Worm (Caenorhabditis elegans): ENCODE measurements around the gene C06E4.2.

The C06E4.2 gene

DNA sequence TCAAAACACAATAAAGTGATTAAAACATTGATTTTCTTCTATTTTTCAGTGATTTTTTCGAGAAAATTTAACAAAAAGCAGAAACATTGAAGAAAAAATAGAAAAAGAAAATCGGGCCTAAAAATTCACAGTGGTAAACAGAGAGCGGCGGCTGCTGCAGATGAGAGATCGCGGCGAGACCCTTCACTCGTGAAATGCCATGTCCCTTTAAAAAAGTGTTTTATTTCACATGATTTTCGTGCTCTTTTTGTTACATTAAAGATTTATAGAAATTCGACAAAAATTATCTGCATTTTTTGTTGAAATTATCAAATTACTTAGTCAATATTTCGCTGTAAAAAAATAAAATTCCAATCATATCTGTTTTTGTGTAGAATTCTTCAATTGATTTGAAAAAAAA is 37.2 kb downstream of the C06E4.2 start:
- TF ChIP-seq tbx-7 (tag; optimal IDR thresholded peaks at IDR 0.05), result no peak
- TF ChIP-seq npax-4 (tag; optimal IDR thresholded peaks at IDR 0.05), result no peak
- TF ChIP-seq zip-5 (tag; optimal IDR thresholded peaks at IDR 0.05), result no peak
- TF ChIP-seq unc-55 (GFP tag; optimal IDR thresholded peaks at IDR 0.05), result peak; percentile 1
- TF ChIP-seq hlh-30 (tag; optimal IDR thresholded peaks at IDR 0.05; ENCODE audit: insufficient read depth), result peak; percentile 3
- TF ChIP-seq dve-1 (tag; optimal IDR thresholded peaks at IDR 0.05), result peak; percentile 8
- TF ChIP-seq nfya-1 (tag; optimal IDR thresholded peaks at IDR 0.05), result peak; percentile 39
- no peak for TF ChIP-seq pha-2 (tag; optimal IDR thresholded peaks at IDR 0.05)
- no peak for TF ChIP-seq che-1 (tag; optimal IDR thresholded peaks at IDR 0.05)
- no peak for TF ChIP-seq pros-1 (tag; optimal IDR thresholded peaks at IDR 0.05)
- TF ChIP-seq ceh-34 (tag; optimal IDR thresholded peaks at IDR 0.05), result peak; percentile 65
- TF ChIP-seq ceh-31 (tag; optimal IDR thresholded peaks at IDR 0.05), result peak; percentile 19
- no peak for TF ChIP-seq hlh-6 (tag; optimal IDR thresholded peaks at IDR 0.05)
- TF ChIP-seq tbx-2 (tag; optimal IDR thresholded peaks at IDR 0.05), result peak; percentile 19

DNA sequence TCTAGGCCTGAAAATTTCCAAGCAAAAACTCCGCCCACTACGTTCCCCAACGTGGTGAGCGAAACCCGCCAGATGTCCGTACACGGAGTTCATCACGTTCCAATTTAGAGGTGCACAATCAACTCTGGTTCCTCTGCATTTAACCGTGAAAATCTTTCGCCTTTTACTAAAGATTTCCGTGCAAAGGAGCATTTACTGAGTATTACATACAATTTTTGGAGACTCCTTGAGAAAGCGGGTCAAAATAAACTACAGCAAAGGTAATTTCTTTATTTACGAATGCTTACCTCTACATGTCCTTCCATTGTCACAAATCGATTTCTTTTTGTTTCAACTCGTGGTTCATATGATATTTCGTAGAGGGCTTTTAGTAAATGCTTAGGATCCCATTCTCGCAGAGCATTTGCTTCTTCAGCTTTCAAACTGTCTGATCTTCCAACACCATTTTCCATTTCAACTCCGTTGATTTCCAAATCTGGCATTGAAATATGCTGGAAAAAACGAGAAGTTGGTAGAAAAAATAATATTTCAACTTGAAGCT is 39.9 kb downstream of the C06E4.2 start, which contains the start of gene F42C5.9:
Gene F42C5.9 (minus strand): TSS at position 491 of the 541 bp plus-strand sequence.
- no peak for TF ChIP-seq dve-1 (tag; optimal IDR thresholded peaks at IDR 0.05)
- TF ChIP-seq ztf-16 (tag; optimal IDR thresholded peaks at IDR 0.05), result no peak
- TF ChIP-seq ets-4 (tag; optimal IDR thresholded peaks at IDR 0.05), result no peak
- TF ChIP-seq Y22D7AL.16 (tag; optimal IDR thresholded peaks at IDR 0.05), result no peak
- TF ChIP-seq unc-86 (tag; optimal IDR thresholded peaks at IDR 0.05), result no peak
- TF ChIP-seq ref-2 (tag; optimal IDR thresholded peaks at IDR 0.05), result no peak
- TF ChIP-seq pag-3 (tag; optimal IDR thresholded peaks at IDR 0.05; ENCODE audit: borderline replicate concordance), result no peak
- TF ChIP-seq ceh-24 (tag; optimal IDR thresholded peaks at IDR 0.05), result no peak
- no peak for TF ChIP-seq ama-1 (optimal IDR thresholded peaks at IDR 0.05)
- TF ChIP-seq pha-2 (tag; optimal IDR thresholded peaks at IDR 0.05), result no peak
- TF ChIP-seq syd-9 (tag; optimal IDR thresholded peaks at IDR 0.05), result no peak

DNA sequence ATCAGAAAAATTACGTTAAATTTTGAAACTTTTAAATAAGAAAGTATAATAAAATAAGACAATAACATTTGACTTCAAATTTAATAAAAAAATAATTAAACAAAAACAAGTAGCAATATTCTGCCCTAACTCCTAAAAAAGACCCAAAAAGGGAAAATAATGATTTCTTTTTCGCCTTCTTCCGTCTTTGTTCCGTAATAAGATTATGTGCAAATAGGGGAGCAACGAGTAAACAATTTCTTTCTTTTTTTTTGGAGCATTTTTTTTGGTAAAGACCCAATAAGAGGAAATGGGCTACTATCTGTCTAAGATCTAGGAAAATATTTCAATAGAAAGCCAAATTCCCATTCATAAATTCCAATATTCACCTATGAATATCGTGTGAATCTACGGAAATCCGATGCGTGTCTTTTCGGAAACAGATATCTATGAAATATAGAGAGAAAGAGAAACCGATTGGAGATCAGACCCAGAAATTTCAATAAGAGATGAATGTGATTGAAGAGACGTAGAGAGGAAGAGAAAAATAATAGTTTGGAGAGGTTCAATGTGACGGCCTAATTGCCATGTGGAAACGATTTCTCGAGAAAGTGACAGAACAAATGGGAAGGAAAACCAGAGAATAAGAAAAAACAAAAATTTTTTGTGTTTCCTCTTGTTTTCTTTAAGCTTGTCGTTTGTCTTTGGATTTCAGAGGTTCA is 41.2 kb downstream of the C06E4.2 start:
- no peak for TF ChIP-seq dve-1 (tag; optimal IDR thresholded peaks at IDR 0.05)
- peak; percentile 27 for TF ChIP-seq rnt-1 (tag; optimal IDR thresholded peaks at IDR 0.05)
- TF ChIP-seq nfya-1 (tag; optimal IDR thresholded peaks at IDR 0.05), result peak; percentile 25
- peak; percentile 17 for TF ChIP-seq unc-55 (GFP tag; optimal IDR thresholded peaks at IDR 0.05)
- TF ChIP-seq unc-42 (tag; optimal IDR thresholded peaks at IDR 0.05), result peak; percentile 59

DNA sequence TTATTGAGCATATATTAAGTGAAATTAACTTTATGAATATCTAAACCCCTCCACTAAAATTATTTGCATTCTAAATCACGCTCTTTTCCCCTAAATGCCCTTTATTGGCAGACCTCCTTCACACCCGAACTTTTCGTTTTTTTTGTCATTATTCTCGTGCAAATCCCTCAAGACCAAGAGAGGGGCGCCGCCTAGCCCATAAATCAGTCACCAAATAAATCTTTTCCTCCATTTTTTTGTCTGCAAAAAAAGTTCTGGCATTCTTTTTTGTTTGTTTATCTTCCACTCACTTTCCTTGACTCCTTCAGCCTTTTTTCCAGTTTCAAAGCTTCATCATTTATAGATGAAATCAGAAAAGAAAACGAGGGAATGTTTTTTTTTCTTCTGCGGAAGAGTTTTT is 42.1 kb downstream of the C06E4.2 start:
- TF ChIP-seq unc-42 (tag; optimal IDR thresholded peaks at IDR 0.05) (no peak), pqm-1 (tag; optimal IDR thresholded peaks at IDR 0.05) (no peak), rnt-1 (tag; optimal IDR thresholded peaks at IDR 0.05) (no peak), zip-5 (tag; optimal IDR thresholded peaks at IDR 0.05) (no peak), hlh-13 (GFP tag; optimal IDR thresholded peaks at IDR 0.05) (no peak), nfya-1 (tag; optimal IDR thresholded peaks at IDR 0.05) (no peak), tbx-7 (tag; optimal IDR thresholded peaks at IDR 0.05) (no peak), ets-4 (tag; optimal IDR thresholded peaks at IDR 0.05) (no peak)

DNA sequence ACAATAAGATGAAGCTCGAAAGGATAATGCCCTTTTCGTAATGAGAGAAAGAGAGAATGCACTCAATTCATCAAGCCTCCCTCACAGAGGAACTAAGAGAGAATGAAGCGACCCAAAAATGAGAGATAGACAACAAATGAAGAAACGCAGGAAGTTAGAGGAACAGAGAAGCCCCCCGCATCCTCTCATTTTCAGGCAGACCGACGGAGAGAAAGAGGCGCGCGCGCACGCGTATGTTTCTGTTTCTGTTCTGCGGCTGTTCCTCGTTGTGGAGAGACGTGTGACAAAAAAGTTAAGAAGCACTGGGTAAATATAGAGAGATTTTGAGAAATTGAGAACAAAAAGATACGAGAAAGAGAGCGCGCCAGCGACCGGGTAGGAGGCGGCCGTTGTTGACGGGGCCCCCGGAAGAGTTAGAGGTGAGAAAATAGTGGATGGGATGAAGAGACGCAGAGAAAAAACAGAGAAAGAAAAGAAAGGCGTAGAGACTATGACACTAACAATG is 43.2 kb downstream of the C06E4.2 start:
- TF ChIP-seq mec-3 (tag; optimal IDR thresholded peaks at IDR 0.05; ENCODE audit: borderline replicate concordance), result no peak
- peak; percentile 16 for TF ChIP-seq C08G9.2 (tag; optimal IDR thresholded peaks at IDR 0.05)
- TF ChIP-seq ceh-34 (tag; optimal IDR thresholded peaks at IDR 0.05), result peak; percentile 55
- TF ChIP-seq elt-4 (tag; optimal IDR thresholded peaks at IDR 0.05), result no peak
- peak; percentile 82 for TF ChIP-seq tbx-2 (tag; optimal IDR thresholded peaks at IDR 0.05)
- TF ChIP-seq unc-42 (tag; optimal IDR thresholded peaks at IDR 0.05), result peak; percentile 87
- peak; percentile 60 for TF ChIP-seq pat-9 (tag; optimal IDR thresholded peaks at IDR 0.05)
- peak; percentile 81 for TF ChIP-seq rnt-1 (tag; optimal IDR thresholded peaks at IDR 0.05)
- TF ChIP-seq nfya-1 (tag; optimal IDR thresholded peaks at IDR 0.05), result peak; percentile 81
- TF ChIP-seq ets-4 (tag; optimal IDR thresholded peaks at IDR 0.05), result peak; percentile 38
- peak; percentile 69 for TF ChIP-seq unc-55 (GFP tag; optimal IDR thresholded peaks at IDR 0.05)
- TF ChIP-seq ceh-18 (tag; optimal IDR thresholded peaks at IDR 0.05), result peak; percentile 79
- no peak for TF ChIP-seq pag-3 (tag; optimal IDR thresholded peaks at IDR 0.05; ENCODE audit: borderline replicate concordance)
- peak; percentile 1 for TF ChIP-seq hlh-6 (tag; optimal IDR thresholded peaks at IDR 0.05)
- TF ChIP-seq fax-1 (tag; optimal IDR thresholded peaks at IDR 0.05), result no peak
- peak; percentile 52 for TF ChIP-seq hlh-30 (tag; optimal IDR thresholded peaks at IDR 0.05; ENCODE audit: insufficient read depth)
- TF ChIP-seq K02D7.2 (tag; optimal IDR thresholded peaks at IDR 0.05), result no peak
- peak; percentile 96 for TF ChIP-seq pros-1 (tag; optimal IDR thresholded peaks at IDR 0.05)
- no peak for TF ChIP-seq nhr-11 (tag; optimal IDR thresholded peaks at IDR 0.05)
- no peak for TF ChIP-seq lim-6 (tag; optimal IDR thresholded peaks at IDR 0.05)
- peak; percentile 5 for TF ChIP-seq eyg-1 (tag; optimal IDR thresholded peaks at IDR 0.05)
- peak; percentile 29 for TF ChIP-seq ceh-2 (tag; optimal IDR thresholded peaks at IDR 0.05)
- TF ChIP-seq syd-9 (tag; optimal IDR thresholded peaks at IDR 0.05), result peak; percentile 13
- TF ChIP-seq F13H6.1 (tag; optimal IDR thresholded peaks at IDR 0.05), result peak; percentile 53
- peak; percentile 27 for TF ChIP-seq elt-2 (tag; optimal IDR thresholded peaks at IDR 0.05)
